Worm (Caenorhabditis elegans): ENCODE measurements around the gene F16B4.5.

- no peak for TF ChIP-seq atf-7 (tag; optimal IDR thresholded peaks at IDR 0.05)
- TF ChIP-seq lin-54 (GFP tag; optimal IDR thresholded peaks at IDR 0.05), result no peak
- no peak for TF ChIP-seq ama-1 (optimal IDR thresholded peaks at IDR 0.05)
- no peak for TF ChIP-seq ama-1 (GFP tag; optimal IDR thresholded peaks at IDR 0.05)
- no peak for TF ChIP-seq unc-130 (GFP tag; optimal IDR thresholded peaks at IDR 0.05)
Measured at ce11 chrV:1585411-1585810, 2.8 kb upstream of the F16B4.5 start, which contains the start of gene F16B4.7.

Measured in whole organism, young adult.